Fruit fly (Drosophila melanogaster) whole organism, embryonic: ENCODE results near the gene halo.

Experiments used
- BEAF-32 ChIP-seq: fragments of 200-800 bp; sonication (Bioruptor generic); optimal IDR thresholded peaks from 3 replicates; lab custom pipeline; 2017; ENCODE audit warnings: missing biosample characterization, missing genetic modification characterization, mild to moderate bottlenecking, moderate library complexity, missing genetic modification reagents
- CG10321 ChIP-seq: fragments of 200-800 bp; sonication (Bioruptor generic); IDR thresholded peaks from 2 replicates; pipeline ENCODE4 v1.3.6; 2022; ENCODE audit warnings: missing biosample characterization, missing genetic modification characterization
- CG11456 ChIP-seq: fragments of 200-800 bp; sonication (Bioruptor generic); IDR thresholded peaks from 3 replicates; pipeline ENCODE4 v1.3.6; 2022; ENCODE audit warnings: missing biosample characterization, missing genetic modification characterization
- CG13624 ChIP-seq: fragments of 200-800 bp; sonication (Bioruptor generic); optimal IDR thresholded peaks from 2 replicates; lab custom pipeline; 2016; ENCODE audit warnings: missing biosample characterization, missing genetic modification characterization
- CG15011 ChIP-seq: fragments of 200-800 bp; sonication (Bioruptor generic); optimal IDR thresholded peaks from 3 replicates; lab custom pipeline; 2018; ENCODE audit warnings: missing biosample characterization, mild to moderate bottlenecking, missing genetic modification characterization
- CG15479 ChIP-seq: fragments of 200-800 bp; sonication (Bioruptor generic); optimal IDR thresholded peaks from 3 replicates; lab custom pipeline; 2019; ENCODE audit warnings: missing biosample characterization, mild to moderate bottlenecking, missing genetic modification characterization, moderate library complexity
- CG1602 ChIP-seq: fragments of 200-800 bp; sonication (Bioruptor generic); optimal IDR thresholded peaks from 3 replicates; lab custom pipeline; 2016; ENCODE audit warnings: missing biosample characterization, missing genetic modification characterization
- CG17328 ChIP-seq: fragments of 200-800 bp; sonication (Bioruptor generic); IDR thresholded peaks from 2 replicates; pipeline ENCODE4 v1.3.6; 2022; ENCODE audit warnings: missing biosample characterization, missing genetic modification characterization
- CG17361 ChIP-seq: fragments of 200-800 bp; sonication (Bioruptor generic); IDR thresholded peaks from 3 replicates; pipeline ENCODE4 v1.3.6; 2022; ENCODE audit warnings: missing biosample characterization, missing genetic modification characterization
- CG17612 ChIP-seq: fragments of 200-800 bp; sonication (Bioruptor generic); IDR thresholded peaks from 2 replicates; pipeline ENCODE4 v1.3.6; 2022; ENCODE audit warnings: missing biosample characterization, missing genetic modification characterization
- CG18599 ChIP-seq: fragments of 200-800 bp; sonication (Bioruptor generic); optimal IDR thresholded peaks from 3 replicates; lab custom pipeline; 2017; ENCODE audit warnings: missing biosample characterization, missing genetic modification characterization, mild to moderate bottlenecking, moderate library complexity, missing genetic modification reagents
- CG2712 ChIP-seq: fragments of 200-800 bp; optimal IDR thresholded peaks from 3 replicates; lab custom pipeline; 2019; ENCODE audit warnings: missing biosample characterization, mild to moderate bottlenecking, missing genetic modification characterization, moderate library complexity
- CG30403 ChIP-seq: fragments of 200-800 bp; sonication (Bioruptor generic); optimal IDR thresholded peaks from 3 replicates; lab custom pipeline; 2016; ENCODE audit warnings: missing biosample characterization, missing genetic modification characterization
- CG32767 ChIP-seq: fragments of 200-800 bp; sonication (Bioruptor generic); IDR thresholded peaks from 2 replicates; pipeline ENCODE4 v1.3.6; 2022; ENCODE audit warnings: missing biosample characterization, missing genetic modification characterization
- CG4404 ChIP-seq: fragments of 200-800 bp; sonication (Bioruptor generic); IDR thresholded peaks from 2 replicates; pipeline ENCODE4 v1.3.6; 2022; ENCODE audit warnings: missing biosample characterization, missing genetic modification characterization
- CG5245 ChIP-seq: fragments of 200-800 bp; sonication (Bioruptor generic); optimal IDR thresholded peaks from 3 replicates; lab custom pipeline; 2016; ENCODE audit warnings: missing biosample characterization, missing genetic modification characterization
- CG7372 ChIP-seq: fragments of 200-800 bp; sonication (Bioruptor generic); IDR thresholded peaks from 2 replicates; pipeline ENCODE4 v1.3.6; 2022; ENCODE audit warnings: missing biosample characterization, missing genetic modification characterization
- CG8290 ChIP-seq, 3 experiments: fragments of 200-800 bp; sonication (Bioruptor generic); optimal IDR thresholded peaks; 2 replicates each; lab custom pipeline; 2016 to 2019; ENCODE audit warnings: missing biosample characterization in 3 of 3, missing genetic modification characterization in 3 of 3, mild to moderate bottlenecking in 2 of 3, moderate library complexity in 1 of 3
- CG9727 ChIP-seq: fragments of 200-800 bp; sonication (Bioruptor generic); optimal IDR thresholded peaks from 3 replicates; lab custom pipeline; 2017; ENCODE audit warnings: missing biosample characterization, mild to moderate bottlenecking, missing genetic modification characterization
- D ChIP-seq, 2 experiments: fragments of 200-800 bp in 1 of 2; fragments of >200 bp in 1 of 2; sonication (Bioruptor generic) in 1 of 2; optimal IDR thresholded peaks; 2 replicates in 1 of 2; 3 replicates in 1 of 2; lab custom pipeline; 2017; ENCODE audit warnings: mild to moderate bottlenecking in 1 of 2, missing biosample characterization in 1 of 2, missing genetic modification characterization in 1 of 2, missing genetic modification reagents in 1 of 2
- D19A ChIP-seq: fragments of 200-800 bp; optimal IDR thresholded peaks from 3 replicates; lab custom pipeline; 2019; ENCODE audit warnings: missing biosample characterization, mild to moderate bottlenecking, missing genetic modification characterization, moderate library complexity
- Dll ChIP-seq: fragments of 200-800 bp; sonication (Bioruptor generic); IDR thresholded peaks from 4 replicates; pipeline ENCODE4 v1.3.6; 2022; ENCODE audit warnings: missing biosample characterization, missing genetic modification characterization; ENCODE audit not compliant: partially characterized antibody
- E2f1 ChIP-seq: fragments of 200-800 bp; sonication (Bioruptor generic); IDR thresholded peaks from 2 replicates; pipeline ENCODE4 v1.3.6; 2022; ENCODE audit warnings: missing biosample characterization, missing genetic modification characterization
- Gsc ChIP-seq: fragments of 200-800 bp; sonication (Bioruptor generic); IDR thresholded peaks from 2 replicates; pipeline ENCODE4 v1.3.6; 2022; ENCODE audit warnings: missing biosample characterization, missing genetic modification characterization
- Hr39 ChIP-seq: fragments of >200 bp; optimal IDR thresholded peaks from 2 replicates; lab custom pipeline; 2017
- NfI ChIP-seq: fragments of 200-800 bp; sonication (Bioruptor generic); optimal IDR thresholded peaks from 3 replicates; lab custom pipeline; 2018; ENCODE audit warnings: missing biosample characterization, mild to moderate bottlenecking, missing genetic modification characterization, moderate library complexity
- Sry-δ ChIP-seq: fragments of 200-800 bp; sonication (Bioruptor generic); optimal IDR thresholded peaks from 2 replicates; lab custom pipeline; 2016; ENCODE audit warnings: missing biosample characterization, missing genetic modification characterization
- Xrp1 ChIP-seq: fragments of 200-800 bp; sonication (Bioruptor generic); IDR thresholded peaks from 2 replicates; pipeline ENCODE4 v1.3.6; 2022; ENCODE audit warnings: missing biosample characterization, missing genetic modification characterization
- btn ChIP-seq: fragments of 200-800 bp; sonication (Bioruptor generic); optimal IDR thresholded peaks from 2 replicates; lab custom pipeline; 2016; ENCODE audit warnings: missing biosample characterization, missing genetic modification characterization
- dm ChIP-seq: fragments of 200-800 bp; sonication (Bioruptor generic); optimal IDR thresholded peaks from 3 replicates; lab custom pipeline; 2016; ENCODE audit warnings: missing biosample characterization, missing genetic modification characterization
- dmrt99B ChIP-seq: fragments of 200-800 bp; sonication (Bioruptor generic); optimal IDR thresholded peaks from 2 replicates; lab custom pipeline; 2018; ENCODE audit warnings: missing biosample characterization, mild to moderate bottlenecking, missing genetic modification characterization, moderate library complexity
- dysf ChIP-seq: fragments of 200-800 bp; sonication (Bioruptor generic); IDR thresholded peaks from 3 replicates; pipeline ENCODE4 v1.3.6; 2022; ENCODE audit warnings: missing biosample characterization, missing genetic modification characterization
- jing ChIP-seq: fragments of 200-800 bp; sonication (Bioruptor generic); optimal IDR thresholded peaks from 2 replicates; lab custom pipeline; 2018; ENCODE audit warnings: missing biosample characterization, mild to moderate bottlenecking, missing genetic modification characterization
- knrl ChIP-seq: fragments of 200-800 bp; sonication (Bioruptor generic); IDR thresholded peaks from 3 replicates; pipeline ENCODE4 v1.3.6; 2022; ENCODE audit warnings: missing biosample characterization, missing genetic modification characterization; ENCODE audit not compliant: partially characterized antibody
- lab ChIP-seq: fragments of 200-800 bp; sonication (Bioruptor generic); optimal IDR thresholded peaks from 3 replicates; lab custom pipeline; 2017; ENCODE audit warnings: missing biosample characterization, missing genetic modification characterization, mild to moderate bottlenecking, moderate library complexity, missing genetic modification reagents
- lmd ChIP-seq: fragments of 200-800 bp; sonication (Bioruptor generic); IDR thresholded peaks from 2 replicates; pipeline ENCODE4 v1.3.6; 2022; ENCODE audit warnings: missing biosample characterization, missing genetic modification characterization
- pan ChIP-seq, 4 experiments: fragments of >200 bp in 3 of 4; fragments of 200-800 bp in 1 of 4; sonication (Bioruptor generic) in 1 of 4; optimal IDR thresholded peaks in 3 of 4; IDR thresholded peaks in 1 of 4; 2 replicates each; pipeline versions ENCODE4 v1.3.6 to Lab custom; 2017 to 2022; ENCODE audit warnings: missing biosample characterization in 2 of 4, missing genetic modification characterization in 2 of 4, mixed read lengths in 1 of 4
- phol ChIP-seq: fragments of 200-800 bp; sonication (Bioruptor generic); optimal IDR thresholded peaks from 3 replicates; lab custom pipeline; 2018; ENCODE audit warnings: missing biosample characterization, mild to moderate bottlenecking, missing genetic modification characterization, moderate library complexity
- prd ChIP-seq, 3 experiments: fragments of >200 bp in 2 of 3; fragments of 200-800 bp in 1 of 3; sonication (Bioruptor generic) in 1 of 3; optimal IDR thresholded peaks in 2 of 3; IDR thresholded peaks in 1 of 3; 2 replicates in 2 of 3; 3 replicates in 1 of 3; pipeline versions ENCODE4 v1.3.6 to Lab custom; 2017 to 2022; ENCODE audit warnings: missing biosample characterization in 1 of 3, missing genetic modification characterization in 1 of 3
- ranshi ChIP-seq: fragments of 200-800 bp; sonication (Bioruptor generic); IDR thresholded peaks from 2 replicates; pipeline ENCODE4 v1.3.6; 2022; ENCODE audit warnings: missing biosample characterization, missing genetic modification characterization
- row ChIP-seq: fragments of 200-800 bp; sonication (Bioruptor generic); IDR thresholded peaks from 3 replicates; pipeline ENCODE4 v1.3.6; 2022; ENCODE audit warnings: missing biosample characterization, missing genetic modification characterization
- salm ChIP-seq: fragments of 200-800 bp; sonication (Bioruptor generic); optimal IDR thresholded peaks from 2 replicates; lab custom pipeline; 2018; ENCODE audit warnings: missing biosample characterization, mild to moderate bottlenecking, missing genetic modification characterization
- sens ChIP-seq: fragments of 200-800 bp; sonication (Bioruptor generic); peaks from one replicate; lab custom pipeline; 2016; ENCODE audit warnings: missing biosample characterization, missing genetic modification characterization
- stwl ChIP-seq: fragments of 200-800 bp; sonication (Bioruptor generic); optimal IDR thresholded peaks from 3 replicates; lab custom pipeline; 2018; ENCODE audit warnings: missing biosample characterization, mild to moderate bottlenecking, missing genetic modification characterization, moderate library complexity
- usp ChIP-seq: fragments of >200 bp; optimal IDR thresholded peaks from 2 replicates; lab custom pipeline; 2017; ENCODE audit warnings: missing biosample characterization, missing genetic modification characterization
- zen ChIP-seq: fragments of 200-800 bp; sonication (Bioruptor generic); optimal IDR thresholded peaks from 3 replicates; lab custom pipeline; 2018; ENCODE audit warnings: missing biosample characterization, mild to moderate bottlenecking, missing genetic modification characterization, moderate library complexity

The halo gene

DNA sequence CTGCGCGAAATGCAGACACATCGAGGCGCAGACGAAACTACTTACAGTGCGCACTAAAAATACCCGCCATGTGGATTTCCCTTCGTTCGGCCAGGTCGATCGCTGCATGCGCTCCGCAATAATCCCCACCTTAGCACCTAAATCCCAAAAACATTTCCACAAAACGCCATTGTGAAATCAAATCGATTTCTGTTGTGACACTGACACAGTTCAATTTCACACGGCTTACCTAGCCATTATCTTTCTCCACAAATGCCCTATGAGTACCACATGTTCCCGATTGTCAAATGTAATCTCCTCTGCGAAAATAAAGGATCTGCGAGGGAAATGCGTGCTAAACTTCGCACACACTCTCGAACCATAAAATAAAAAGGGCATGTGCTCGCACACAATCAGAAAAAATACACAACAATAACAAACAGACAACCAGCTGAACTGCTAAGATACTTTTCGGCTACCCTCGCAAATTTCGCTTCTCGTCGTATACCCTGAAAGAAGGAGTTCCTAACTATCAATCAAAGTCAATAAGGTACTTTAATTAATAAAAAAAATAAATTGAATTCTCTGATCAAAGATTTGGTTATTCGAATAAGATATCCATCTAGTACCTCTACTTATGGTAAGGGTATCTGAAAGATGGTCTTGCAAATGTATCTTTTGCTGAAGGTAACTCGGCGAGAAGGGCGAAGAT lies 31.8 kb downstream of the halo start (continued):
- TF ChIP-seq pan (optimal IDR thresholded peaks at IDR 0.05; lab: Kevin White, UChicago): no peak
- peak in 1 of 2 experiments; percentile 51 for TF ChIP-seq pan (GFP tag; optimal IDR thresholded peaks at IDR 0.05 in 1 of 2, IDR thresholded peaks at IDR 0.05 in 1 of 2)
- peak; percentile 39; the same call in 1 of the 2 replicates for TF ChIP-seq lmd (GFP tag; lab: Robert Waterston, UW)
- 0 out of 3 replicates have a peak, but pooled peaks have one; percentile 26 for TF ChIP-seq CG17361
- peak; percentile 40 for TF ChIP-seq CG15479 (GFP tag; lab: Kevin White, UChicago)
- TF ChIP-seq D19A (tag; lab: Kevin White, UChicago): peak; percentile 83

DNA sequence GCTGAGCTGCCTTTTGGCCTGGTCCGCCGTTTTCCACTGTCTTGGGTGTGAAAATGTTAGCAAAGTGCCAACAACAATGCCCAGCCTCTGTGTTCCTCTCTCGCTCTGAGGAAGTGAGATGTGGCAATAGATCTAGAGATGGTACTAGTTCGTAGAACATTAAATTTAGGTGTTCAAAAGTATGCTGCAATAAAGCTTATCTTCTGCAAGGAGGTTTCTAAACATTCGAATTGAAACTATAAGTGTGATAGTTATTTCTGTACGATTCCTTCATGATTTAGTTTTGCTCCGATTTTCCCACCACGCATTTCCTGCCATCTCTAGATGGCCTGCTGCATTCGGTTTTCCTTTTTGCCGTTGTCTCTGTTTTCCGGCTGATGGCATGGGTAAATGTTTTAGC lies 39.5 kb downstream of the halo start:
- no peak for TF ChIP-seq CG13624 (GFP tag; lab: Kevin White, UChicago)
- no peak for TF ChIP-seq lab (GFP tag; lab: Kevin White, UChicago)
- peak; percentile 17 for TF ChIP-seq CG9727 (GFP tag; lab: Kevin White, UChicago)
- no peak for TF ChIP-seq pan (optimal IDR thresholded peaks at IDR 0.05; lab: Kevin White, UChicago)
- no peak for TF ChIP-seq pan (GFP tag; optimal IDR thresholded peaks at IDR 0.05 in 1 of 2, IDR thresholded peaks at IDR 0.05 in 1 of 2)
- TF ChIP-seq btn (GFP tag; lab: Kevin White, UChicago): no peak
- no peak for TF ChIP-seq CG30403
- TF ChIP-seq CG8290 (GFP tag; optimal IDR thresholded peaks at IDR 0.05; lab: Kevin White, UChicago): peak; percentile 12
- TF ChIP-seq CG8290 (tag; optimal IDR thresholded peaks at IDR 0.05; lab: Kevin White, UChicago): peak in 1 of 2 experiments; percentile 14
- TF ChIP-seq CG7372 (GFP tag; lab: Robert Waterston, UW): no peak
- peak; percentile 26 for TF ChIP-seq stwl (tag; lab: Kevin White, UChicago)
- no peak for TF ChIP-seq CG32767 (GFP tag; lab: Robert Waterston, UW)
- TF ChIP-seq CG15011 (GFP tag; lab: Kevin White, UChicago): no peak
- no peak for TF ChIP-seq salm (tag; lab: Kevin White, UChicago)
- TF ChIP-seq CG10321 (GFP tag; lab: Robert Waterston, UW): no peak
- TF ChIP-seq D (optimal IDR thresholded peaks at IDR 0.05; lab: Kevin White, UChicago): peak; percentile 36
- no peak for TF ChIP-seq D (GFP tag; optimal IDR thresholded peaks at IDR 0.05; lab: Kevin White, UChicago)
- TF ChIP-seq Dll: no peak
- no peak for TF ChIP-seq Gsc (GFP tag; lab: Robert Waterston, UW)
- peak; percentile 9 for TF ChIP-seq zen (tag; lab: Kevin White, UChicago)
- no peak for TF ChIP-seq Hr39 (lab: Kevin White, UChicago)
- TF ChIP-seq dm (GFP tag; lab: Kevin White, UChicago): no peak
- no peak for TF ChIP-seq usp (GFP tag; lab: Kevin White, UChicago)
- TF ChIP-seq CG11456 (GFP tag; lab: Robert Waterston, UW): 0 out of 3 replicates have a peak, but pooled peaks have one; percentile 32
- TF ChIP-seq NfI (GFP tag; lab: Kevin White, UChicago): no peak
- no peak for TF ChIP-seq ranshi (GFP tag; lab: Robert Waterston, UW)
- TF ChIP-seq dysf (GFP tag; lab: Robert Waterston, UW): no peak
- no peak for TF ChIP-seq CG5245 (GFP tag; lab: Kevin White, UChicago)
- peak; percentile 0 for TF ChIP-seq CG18599 (GFP tag; lab: Kevin White, UChicago)
- TF ChIP-seq BEAF-32: peak; percentile 23
- no peak for TF ChIP-seq phol (tag; lab: Kevin White, UChicago)
- no peak for TF ChIP-seq E2f1
- no peak for TF ChIP-seq jing (GFP tag; lab: Kevin White, UChicago)
- TF ChIP-seq CG17328 (GFP tag; lab: Robert Waterston, UW): 0 out of 2 replicates have a peak, but pooled peaks have one; percentile 6
- TF ChIP-seq row: 0 out of 3 replicates have a peak, but pooled peaks have one; percentile 14
- peak; percentile 57 for TF ChIP-seq Sry-δ (GFP tag; lab: Kevin White, UChicago)
- TF ChIP-seq dmrt99B (tag; lab: Kevin White, UChicago): no peak
- TF ChIP-seq knrl: no peak
- no peak for TF ChIP-seq CG1602
- TF ChIP-seq CG4404 (GFP tag; lab: Robert Waterston, UW): peak; percentile 48
- TF ChIP-seq sens: peak; percentile 80
- no peak for TF ChIP-seq prd (optimal IDR thresholded peaks at IDR 0.05; lab: Kevin White, UChicago)
- TF ChIP-seq prd (GFP tag; IDR thresholded peaks at IDR 0.05; lab: Robert Waterston, UW): peak; percentile 74
- TF ChIP-seq CG2712 (tag; lab: Kevin White, UChicago): peak; percentile 35
- TF ChIP-seq CG17612 (GFP tag; lab: Robert Waterston, UW): peak; percentile 62; the same call in 1 of the 2 replicates
- TF ChIP-seq Xrp1 (GFP tag; lab: Robert Waterston, UW): 0 out of 2 replicates have a peak, but pooled peaks have one; percentile 12
